Worm (Caenorhabditis elegans): ENCODE measurements around the gene ndub-5.

The ndub-5 gene

ce11 chrII:5715745-5716357 is 24.7 kb upstream of the ndub-5 start, which contains the start of the genes C18A3.10 and C18A3.3:
TSS of gene C18A3.10 (minus strand) at chrII:5715845.
TSS of gene C18A3.3 (plus strand) at chrII:5716307.
- TF ChIP-seq egl-27 (tag; optimal IDR thresholded peaks at IDR 0.05) (no peak), dmd-4 (tag; optimal IDR thresholded peaks at IDR 0.05) (no peak), sma-3 (GFP tag; optimal IDR thresholded peaks at IDR 0.05) (no peak), C34F6.9 (tag; optimal IDR thresholded peaks at IDR 0.05) (no peak), elt-1 (tag; optimal IDR thresholded peaks at IDR 0.05) (no peak), mab-5 (tag; optimal IDR thresholded peaks at IDR 0.05) (no peak), ztf-11 (tag; optimal IDR thresholded peaks at IDR 0.05) (no peak), ama-1 (optimal IDR thresholded peaks at IDR 0.05) (no peak), elt-3 (tag; optimal IDR thresholded peaks at IDR 0.05) (no peak), nhr-11 (tag; optimal IDR thresholded peaks at IDR 0.05) (no peak), alr-1 (tag; optimal IDR thresholded peaks at IDR 0.05) (no peak), nhr-6 (tag; optimal IDR thresholded peaks at IDR 0.05) (no peak), R02D3.7 (tag; optimal IDR thresholded peaks at IDR 0.05) (no peak), sma-9 (GFP tag; optimal IDR thresholded peaks at IDR 0.05) (no peak), sma-9 (tag; optimal IDR thresholded peaks at IDR 0.05) (no peak), nhr-237 (tag; optimal IDR thresholded peaks at IDR 0.05) (no peak), peb-1 (tag; optimal IDR thresholded peaks at IDR 0.05) (no peak), nhr-12 (tag; optimal IDR thresholded peaks at IDR 0.05) (no peak), snpc-4 (tag; optimal IDR thresholded peaks at IDR 0.05) (no peak)

DNA sequence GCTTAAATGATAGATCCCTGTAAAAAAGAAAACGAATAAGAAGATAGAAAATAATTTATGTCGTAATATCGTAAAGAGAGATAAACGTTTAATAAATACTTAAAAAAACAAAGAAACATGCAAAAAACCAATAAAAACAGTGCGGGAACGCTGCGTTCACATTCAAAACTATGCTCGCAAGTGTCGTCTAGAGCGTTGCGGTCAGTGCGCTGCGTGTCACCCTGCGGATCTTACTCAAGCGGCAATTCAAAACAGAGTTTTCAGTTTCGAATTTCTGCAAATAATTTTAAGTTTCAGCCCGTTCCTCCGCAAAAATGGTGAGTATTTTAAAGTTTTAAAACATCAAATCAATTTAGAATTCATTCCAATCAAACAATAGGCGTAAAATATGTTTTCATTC is 23.7 kb upstream of the ndub-5 start, which contains the start of the genes tiar-1 and lelo-4:
Gene tiar-1 (minus strand): TSS at position 17 of the 400 bp plus-strand sequence.
Gene lelo-4 (plus strand): TSS at position 118 of the 400 bp plus-strand sequence.
- TF ChIP-seq skn-1 (tag; optimal IDR thresholded peaks at IDR 0.05), result no peak
- peak; percentile 53 for TF ChIP-seq sma-3 (GFP tag; optimal IDR thresholded peaks at IDR 0.05)
- no peak for TF ChIP-seq nhr-6 (tag; optimal IDR thresholded peaks at IDR 0.05)
- no peak for TF ChIP-seq alr-1 (tag; optimal IDR thresholded peaks at IDR 0.05)
- TF ChIP-seq unc-55 (GFP tag; optimal IDR thresholded peaks at IDR 0.05), result peak; percentile 89
- no peak for TF ChIP-seq dmd-4 (tag; optimal IDR thresholded peaks at IDR 0.05)
- TF ChIP-seq ceh-16 (tag; optimal IDR thresholded peaks at IDR 0.05), result no peak
- peak; percentile 76 for TF ChIP-seq lin-11 (tag; optimal IDR thresholded peaks at IDR 0.05)
- no peak for TF ChIP-seq ztf-1 (GFP tag; conservative IDR thresholded peaks at IDR 0.05)
- peak; percentile 72 for TF ChIP-seq snpc-4 (tag; optimal IDR thresholded peaks at IDR 0.05)
- TF ChIP-seq egl-27 (tag; optimal IDR thresholded peaks at IDR 0.05), result no peak
- TF ChIP-seq nhr-10 (tag; optimal IDR thresholded peaks at IDR 0.05), result no peak
- TF ChIP-seq nhr-77 (tag; optimal IDR thresholded peaks at IDR 0.05), result no peak
- TF ChIP-seq ztf-4 (tag; optimal IDR thresholded peaks at IDR 0.05), result peak; percentile 57
- no peak for TF ChIP-seq zag-1 (tag; optimal IDR thresholded peaks at IDR 0.05)
- no peak for TF ChIP-seq ceh-82 (tag; optimal IDR thresholded peaks at IDR 0.05)
- TF ChIP-seq nhr-25 (tag; optimal IDR thresholded peaks at IDR 0.05), result peak; percentile 63
- peak; percentile 52 for TF ChIP-seq lin-13 (GFP tag; optimal IDR thresholded peaks at IDR 0.05)
- TF ChIP-seq nhr-11 (tag; optimal IDR thresholded peaks at IDR 0.05), result no peak
- no peak for TF ChIP-seq mbf-1 (tag; optimal IDR thresholded peaks at IDR 0.05)
- TF ChIP-seq C34F6.9 (tag; optimal IDR thresholded peaks at IDR 0.05), result peak; percentile 84
- no peak for TF ChIP-seq lin-39 (tag; optimal IDR thresholded peaks at IDR 0.05)
- peak; percentile 52 for TF ChIP-seq sma-9 (GFP tag; optimal IDR thresholded peaks at IDR 0.05)
- no peak for TF ChIP-seq sma-9 (tag; optimal IDR thresholded peaks at IDR 0.05)
- no peak for TF ChIP-seq blmp-1 (tag; optimal IDR thresholded peaks at IDR 0.05; ENCODE audit: insufficient read depth)
- TF ChIP-seq nhr-237 (tag; optimal IDR thresholded peaks at IDR 0.05), result no peak
- TF ChIP-seq elt-3 (tag; optimal IDR thresholded peaks at IDR 0.05), result no peak
- TF ChIP-seq F13H6.1 (tag; optimal IDR thresholded peaks at IDR 0.05), result peak; percentile 38
- TF ChIP-seq elt-1 (tag; optimal IDR thresholded peaks at IDR 0.05), result no peak
- TF ChIP-seq nhr-129 (tag; optimal IDR thresholded peaks at IDR 0.05), result peak; percentile 76
- TF ChIP-seq aly-2 (tag; optimal IDR thresholded peaks at IDR 0.05), result no peak
- peak; percentile 69 for TF ChIP-seq sem-4 (tag; optimal IDR thresholded peaks at IDR 0.05)
- peak; percentile 24 for TF ChIP-seq fos-1 (tag; optimal IDR thresholded peaks at IDR 0.05)
- TF ChIP-seq nhr-23 (tag; optimal IDR thresholded peaks at IDR 0.05), result no peak
- TF ChIP-seq R02D3.7 (tag; optimal IDR thresholded peaks at IDR 0.05), result no peak
- peak; percentile 84 for TF ChIP-seq gmeb-1 (tag; optimal IDR thresholded peaks at IDR 0.05)
- peak; percentile 8 for TF ChIP-seq nhr-21 (tag; optimal IDR thresholded peaks at IDR 0.05)
- TF ChIP-seq unc-62 (GFP tag; optimal IDR thresholded peaks at IDR 0.05), result no peak
- peak; percentile 7 to 84 for TF ChIP-seq lsy-2 (tag; optimal IDR thresholded peaks at IDR 0.05)
- TF ChIP-seq peb-1 (tag; optimal IDR thresholded peaks at IDR 0.05), result no peak
- peak; percentile 86 for TF ChIP-seq ZK546.5 (tag; optimal IDR thresholded peaks at IDR 0.05)
- no peak for TF ChIP-seq ztf-11 (tag; optimal IDR thresholded peaks at IDR 0.05)
- TF ChIP-seq crh-2 (tag; optimal IDR thresholded peaks at IDR 0.05), result peak; percentile 86
- peak; percentile 34 for TF ChIP-seq ama-1 (optimal IDR thresholded peaks at IDR 0.05)
- no peak for TF ChIP-seq nhr-12 (tag; optimal IDR thresholded peaks at IDR 0.05)
- TF ChIP-seq Y55F3AM.14 (GFP tag; optimal IDR thresholded peaks at IDR 0.05), result no peak
- no peak for TF ChIP-seq mab-5 (tag; optimal IDR thresholded peaks at IDR 0.05)
- no peak for TF ChIP-seq unc-39 (tag; optimal IDR thresholded peaks at IDR 0.05)
- no peak for TF ChIP-seq mdl-1 (tag; optimal IDR thresholded peaks at IDR 0.05)

Data from whole organism, L2 larva.